Fruit fly (Drosophila melanogaster): ENCODE measurements around the gene CG5112.

The CG5112 gene

dm6 chr3R:25472635-25473552, 18.4 kb upstream of the CG5112 start, which contains the start of the genes Fur1 and Vps33B (continued):
- TF ChIP-seq chif (GFP tag; optimal IDR thresholded peaks at IDR 0.05), result peak; percentile 98 to 99
- peak; percentile 96 for TF ChIP-seq zen (tag; optimal IDR thresholded peaks at IDR 0.05)
- peak; percentile 88 for TF ChIP-seq amos (GFP tag; IDR thresholded peaks at IDR 0.05; ENCODE audit: partially characterized antibody)
- TF ChIP-seq Xrp1 (GFP tag; IDR thresholded peaks at IDR 0.05), result peak; percentile 96
- TF ChIP-seq unpg (GFP tag; optimal IDR thresholded peaks at IDR 0.05), result peak; percentile 96
- TF ChIP-seq grau (tag; optimal IDR thresholded peaks at IDR 0.05), result peak; percentile 96
- peak; percentile 93 for TF ChIP-seq seq (GFP tag; IDR thresholded peaks at IDR 0.05)
- peak; percentile 98 for TF ChIP-seq Chrac-16 (GFP tag; optimal IDR thresholded peaks at IDR 0.05)
- TF ChIP-seq peb (GFP tag; IDR thresholded peaks at IDR 0.05), result peak; percentile 88
- TF ChIP-seq CG18262 (tag; optimal IDR thresholded peaks at IDR 0.05), result peak; percentile 97
- peak; percentile 98 for TF ChIP-seq CG1602 (GFP tag; optimal IDR thresholded peaks at IDR 0.05)
- peak; percentile 94 for TF ChIP-seq Lhr (GFP tag; optimal IDR thresholded peaks at IDR 0.05)
- peak; percentile 98 for TF ChIP-seq CG4282 (GFP tag; optimal IDR thresholded peaks at IDR 0.05)
- TF ChIP-seq CG17328 (GFP tag; IDR thresholded peaks at IDR 0.05), result peak; percentile 93
- TF ChIP-seq MESR4 (GFP tag; optimal IDR thresholded peaks at IDR 0.05), result peak; percentile 53
- TF ChIP-seq Neu2 (GFP tag; optimal IDR thresholded peaks at IDR 0.05; ENCODE audit: borderline replicate concordance), result peak; percentile 94
- TF ChIP-seq nerfin-2 (GFP tag; IDR thresholded peaks at IDR 0.05; ENCODE audit: partially characterized antibody), result peak; percentile 71
- peak; percentile 98 for TF ChIP-seq CG7786 (GFP tag; optimal IDR thresholded peaks at IDR 0.05)
- TF ChIP-seq tgo (GFP tag; IDR thresholded peaks at IDR 0.05), result peak; percentile 95
- TF ChIP-seq CG15269 (tag; optimal IDR thresholded peaks at IDR 0.05), result peak; percentile 96
- TF ChIP-seq Scr (GFP tag; IDR thresholded peaks at IDR 0.05; ENCODE audit: partially characterized antibody), result peak; percentile 79
- peak; percentile 96 for TF ChIP-seq CG3281 (GFP tag; optimal IDR thresholded peaks at IDR 0.05)
- peak; percentile 96 for TF ChIP-seq CG1792 (GFP tag; optimal IDR thresholded peaks at IDR 0.05)
- TF ChIP-seq CG6765 (GFP tag; optimal IDR thresholded peaks at IDR 0.05), result peak; percentile 90
- TF ChIP-seq btn (GFP tag; optimal IDR thresholded peaks at IDR 0.05), result peak; percentile 97
- peak; percentile 97 for TF ChIP-seq NC2β (GFP tag; optimal IDR thresholded peaks at IDR 0.05)
- peak; percentile 68 for TF ChIP-seq Sry-β (GFP tag; optimal IDR thresholded peaks at IDR 0.05)
- peak; percentile 98 for TF ChIP-seq phol (tag; optimal IDR thresholded peaks at IDR 0.05)
- peak; percentile 97 for TF ChIP-seq CG30431 (GFP tag; optimal IDR thresholded peaks at IDR 0.05)
- TF ChIP-seq CG13287 (GFP tag; IDR thresholded peaks at IDR 0.05; ENCODE audit: partially characterized antibody), result peak; percentile 80
- TF ChIP-seq shn (GFP tag; optimal IDR thresholded peaks at IDR 0.05), result peak; percentile 99
- TF ChIP-seq CG2116 (GFP tag; optimal IDR thresholded peaks at IDR 0.05), result peak; percentile 89
- TF ChIP-seq CG8281 (tag; optimal IDR thresholded peaks at IDR 0.05), result peak; percentile 83
- TF ChIP-seq CG17612 (GFP tag; IDR thresholded peaks at IDR 0.05), result peak; percentile 70
- TF ChIP-seq ap (GFP tag; IDR thresholded peaks at IDR 0.05), result peak; percentile 85
- peak; percentile 97 for TF ChIP-seq bcd (GFP tag; optimal IDR thresholded peaks at IDR 0.05)
- TF ChIP-seq CG6689 (GFP tag; IDR thresholded peaks at IDR 0.05), result peak; percentile 100
- TF ChIP-seq CG31441 (GFP tag; IDR thresholded peaks at IDR 0.05), result peak; percentile 98
- TF ChIP-seq CG10274 (GFP tag; optimal IDR thresholded peaks at IDR 0.05), result peak; percentile 89
- TF ChIP-seq bigmax (GFP tag; optimal IDR thresholded peaks at IDR 0.05), result no peak
- peak; percentile 95 for TF ChIP-seq Dbx (GFP tag; IDR thresholded peaks at IDR 0.05)
- peak; percentile 95 for TF ChIP-seq Ada2b (GFP tag; IDR thresholded peaks at IDR 0.05)
- TF ChIP-seq Hmr (GFP tag; optimal IDR thresholded peaks at IDR 0.05), result peak; percentile 97
- TF ChIP-seq unc-4 (GFP tag; IDR thresholded peaks at IDR 0.05; ENCODE audit: partially characterized antibody), result peak; percentile 70
- TF ChIP-seq emc (GFP tag; optimal IDR thresholded peaks at IDR 0.05), result peak; percentile 96
- TF ChIP-seq abd-A (tag; optimal IDR thresholded peaks at IDR 0.05), result peak; percentile 91
- peak; percentile 98 for TF ChIP-seq row (GFP tag; IDR thresholded peaks at IDR 0.05)
- no peak for TF ChIP-seq cad (GFP tag; optimal IDR thresholded peaks at IDR 0.05)
